Worm (Caenorhabditis elegans) whole organism, L4 larva: Measurements from ENCODE around the gene gcy-12.

Experiments used
- F37D6.2 ChIP-seq: sonication (generic microtip); optimal IDR thresholded peaks from 2 replicates; lab custom pipeline; 2016; ENCODE audit warnings: mild to moderate bottlenecking, missing genetic modification characterization, missing compliant biosample characterization
- F44E2.7 ChIP-seq: fragments of 200-800 bp; sonication (Bioruptor generic); IDR thresholded peaks from 2 replicates; pipeline ENCODE4 v2.1.2; 2022; ENCODE audit warnings: missing genetic modification characterization, missing compliant biosample characterization
- F49E8.2 ChIP-seq: sonication (generic microtip); optimal IDR thresholded peaks from 2 replicates; lab custom pipeline; 2016; ENCODE audit warnings: missing compliant biosample characterization, mild to moderate bottlenecking, missing genetic modification characterization, borderline replicate concordance
- Y5F2A.4 ChIP-seq: fragments of 200-800 bp; sonication (Bioruptor generic); optimal IDR thresholded peaks from 2 replicates; lab custom pipeline; 2018; ENCODE audit warnings: mild to moderate bottlenecking, missing genetic modification characterization, missing compliant biosample characterization
- ZK337.2 ChIP-seq: fragments of 200-800 bp; sonication (Bioruptor generic); IDR thresholded peaks from 2 replicates; pipeline ENCODE4 v1.3.6; 2022; ENCODE audit warnings: missing genetic modification reagents, missing genetic modification characterization, missing compliant biosample characterization
- ZK546.5 ChIP-seq, 2 experiments: sonication (generic microtip); optimal IDR thresholded peaks; 2 replicates each; lab custom pipeline; 2017; ENCODE audit warnings: missing biosample characterization in 2 of 2, missing genetic modification characterization in 2 of 2
- aha-1 ChIP-seq: fragments of 150-350 bp; peaks from one replicate; lab custom pipeline; 2014; ENCODE audit warnings: missing biosample characterization, missing genetic modification characterization
- attf-4 ChIP-seq: sonication (generic microtip); optimal IDR thresholded peaks from 3 replicates; lab custom pipeline; 2017; ENCODE audit warnings: missing biosample characterization, missing genetic modification characterization
- ceh-20 ChIP-seq: fragments of 200-800 bp; sonication (Bioruptor generic); IDR thresholded peaks from 2 replicates; pipeline ENCODE4 v1.3.6; 2022; ENCODE audit warnings: missing genetic modification reagents, missing genetic modification characterization, missing compliant biosample characterization
- ces-1 ChIP-seq: fragments of 150-350 bp; sonication (generic microtip); optimal IDR thresholded peaks from 4 replicates; lab custom pipeline; 2014; ENCODE audit warnings: missing biosample characterization, missing genetic modification reagents, missing genetic modification characterization
- ctbp-1 ChIP-seq: fragments of 200-800 bp; sonication (Bioruptor generic); IDR thresholded peaks from 2 replicates; pipeline ENCODE4 v1.3.6; 2022; ENCODE audit warnings: missing genetic modification reagents, missing genetic modification characterization, missing compliant biosample characterization
- dmd-6 ChIP-seq: fragments of 200-800 bp; sonication (Bioruptor generic); IDR thresholded peaks from 2 replicates; pipeline ENCODE4 v1.3.6; 2022; ENCODE audit warnings: missing genetic modification reagents, missing genetic modification characterization, missing compliant biosample characterization
- dmd-8 ChIP-seq: fragments of 200-800 bp; sonication (Bioruptor generic); IDR thresholded peaks from 2 replicates; pipeline ENCODE4 v1.3.6; 2022; ENCODE audit warnings: missing genetic modification characterization, missing compliant biosample characterization
- dmd-9 ChIP-seq: fragments of 200-800 bp; sonication (Bioruptor generic); IDR thresholded peaks from 2 replicates; pipeline ENCODE4 v1.3.6; 2022; ENCODE audit warnings: missing genetic modification reagents, missing genetic modification characterization, missing compliant biosample characterization
- egl-27 ChIP-seq: sonication (generic microtip); optimal IDR thresholded peaks from 3 replicates; lab custom pipeline; 2017; ENCODE audit warnings: missing biosample characterization, missing genetic modification reagents, missing genetic modification characterization
- hif-1 ChIP-seq, 2 experiments: sonication (generic microtip); optimal IDR thresholded peaks; 2 replicates each; lab custom pipeline; 2016 to 2017; ENCODE audit warnings: missing compliant biosample characterization in 2 of 2, missing genetic modification characterization in 2 of 2, missing genetic modification reagents in 2 of 2, missing genotype in 2 of 2, mild to moderate bottlenecking in 1 of 2
- hlh-11 ChIP-seq: fragments of 200-800 bp; sonication (Bioruptor generic); optimal IDR thresholded peaks from 2 replicates; lab custom pipeline; 2018; ENCODE audit warnings: mild to moderate bottlenecking, missing genetic modification characterization, missing compliant biosample characterization
- hlh-30 ChIP-seq: sonication (generic microtip); optimal IDR thresholded peaks from 2 replicates; lab custom pipeline; 2017; ENCODE audit warnings: antibody characterized with exemption, mild to moderate bottlenecking, missing genetic modification characterization, missing compliant biosample characterization; ENCODE audit not compliant: insufficient read depth
- hmg-1.1 ChIP-seq: fragments of 200-800 bp; sonication (Bioruptor generic); IDR thresholded peaks from 2 replicates; pipeline ENCODE4 v1.3.6; 2022; ENCODE audit warnings: missing genetic modification reagents, missing genetic modification characterization, missing compliant biosample characterization
- mdt-29 ChIP-seq: fragments of 200-800 bp; sonication (Bioruptor generic); IDR thresholded peaks from 2 replicates; pipeline ENCODE4 v1.3.6; 2022; ENCODE audit warnings: missing genetic modification reagents, missing genetic modification characterization, missing compliant biosample characterization
- nhr-10 ChIP-seq: fragments of 150-350 bp; optimal IDR thresholded peaks from 2 replicates; lab custom pipeline; 2014; ENCODE audit warnings: missing biosample characterization, missing genetic modification characterization
- nhr-237 ChIP-seq: sonication (generic microtip); optimal IDR thresholded peaks from 2 replicates; lab custom pipeline; 2017; ENCODE audit warnings: missing biosample characterization, missing genetic modification characterization
- nhr-25 ChIP-seq: sonication (generic microtip); optimal IDR thresholded peaks from 2 replicates; lab custom pipeline; 2017; ENCODE audit warnings: missing genetic modification characterization, mild to moderate bottlenecking, missing compliant biosample characterization, antibody characterized with exemption, moderate library complexity, borderline replicate concordance; ENCODE audit not compliant: insufficient read depth
- nhr-41 ChIP-seq: fragments of 200-800 bp; sonication (Bioruptor generic); IDR thresholded peaks from 2 replicates; pipeline ENCODE4 v1.3.6; 2022; ENCODE audit warnings: missing genetic modification reagents, missing genetic modification characterization, missing compliant biosample characterization
- nhr-42 ChIP-seq: fragments of 200-800 bp; sonication (Bioruptor generic); IDR thresholded peaks from 2 replicates; pipeline ENCODE4 v1.3.6; 2022; ENCODE audit warnings: missing genetic modification characterization, missing compliant biosample characterization
- nhr-76 ChIP-seq: fragments of 150-350 bp; optimal IDR thresholded peaks from 2 replicates; lab custom pipeline; 2014; ENCODE audit warnings: missing biosample characterization, missing genetic modification characterization
- php-3 ChIP-seq: fragments of 200-800 bp; sonication (Bioruptor generic); IDR thresholded peaks from 2 replicates; pipeline ENCODE4 v1.3.6; 2022; ENCODE audit warnings: missing genetic modification reagents, missing genetic modification characterization, missing compliant biosample characterization
- pqm-1 ChIP-seq: sonication (generic microtip); optimal IDR thresholded peaks from 2 replicates; lab custom pipeline; 2017; ENCODE audit warnings: missing biosample characterization, missing genetic modification characterization
- skn-1 ChIP-seq: fragments of 150-350 bp; optimal IDR thresholded peaks from 2 replicates; lab custom pipeline; 2014; ENCODE audit warnings: missing biosample characterization, missing genetic modification characterization
- snpc-1.2 ChIP-seq: fragments of 200-800 bp; sonication (Bioruptor generic); IDR thresholded peaks from 2 replicates; pipeline ENCODE4 v1.3.6; 2022; ENCODE audit warnings: missing genetic modification reagents, missing genetic modification characterization, missing compliant biosample characterization
- tra-1 ChIP-seq: fragments of 200-800 bp; sonication (Bioruptor generic); IDR thresholded peaks from 2 replicates; pipeline ENCODE4 v1.3.6; 2022; ENCODE audit warnings: missing genetic modification reagents, missing genetic modification characterization, missing compliant biosample characterization
- unc-39 ChIP-seq: sonication (generic microtip); optimal IDR thresholded peaks from 2 replicates; lab custom pipeline; 2017; ENCODE audit warnings: missing biosample characterization, missing genetic modification characterization
- unc-62 ChIP-seq, 3 experiments: fragments of 150-350 bp in 1 of 3; sonication (generic microtip); optimal IDR thresholded peaks in 2 of 3; peaks in 1 of 3; 1 replicate in 1 of 3; 2 replicates in 2 of 3; lab custom pipeline; 2014 to 2017; ENCODE audit warnings: missing biosample characterization in 3 of 3, missing genetic modification characterization in 3 of 3, missing genetic modification reagents in 3 of 3, missing genotype in 1 of 3
- vab-7 ChIP-seq: fragments of 200-800 bp; sonication (Bioruptor generic); IDR thresholded peaks from 2 replicates; pipeline ENCODE4 v1.3.6; 2022; ENCODE audit warnings: missing genetic modification reagents, missing genetic modification characterization, missing compliant biosample characterization
- zfp-2 ChIP-seq: sonication (generic microtip); optimal IDR thresholded peaks from 2 replicates; lab custom pipeline; 2016; ENCODE audit warnings: mild to moderate bottlenecking, missing genetic modification characterization, missing compliant biosample characterization

The gcy-12 gene

DNA sequence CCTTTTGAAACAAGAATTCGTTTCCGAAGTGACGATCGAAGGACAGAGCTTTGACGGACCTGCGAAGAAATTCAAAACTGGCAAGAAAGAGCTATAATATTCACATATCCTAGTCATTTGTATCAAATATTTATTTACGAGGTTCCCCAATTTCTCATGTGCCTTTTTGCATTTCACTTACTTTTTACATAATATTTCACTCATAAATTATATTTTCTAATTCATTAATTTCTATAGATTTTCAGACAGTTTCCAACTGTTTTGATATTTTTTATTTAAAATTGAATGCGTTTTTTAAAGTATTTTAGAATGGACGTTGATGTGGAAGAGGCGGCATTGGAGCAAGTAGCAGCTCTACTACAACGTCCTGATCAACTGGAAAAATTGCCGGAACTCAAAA is 47.4 kb downstream of the gcy-12 start, which contains the start of gene sec-6:
sec-6 (plus strand) TSS at position 301 of the 400 bp plus-strand sequence.
- TF ChIP-seq ces-1, result no peak
- TF ChIP-seq attf-4 (tag; lab: Kevin White, UChicago), result no peak
- TF ChIP-seq nhr-76 (tag; lab: Kevin White, UChicago), result no peak
- TF ChIP-seq dmd-8 (GFP tag; lab: Robert Waterston, UW), result no peak
- TF ChIP-seq pqm-1 (tag; lab: Kevin White, UChicago), result no peak
- TF ChIP-seq hif-1 (tag; optimal IDR thresholded peaks at IDR 0.05; lab: Kevin White, UChicago), result no peak
- no peak for TF ChIP-seq ctbp-1 (GFP tag; lab: Robert Waterston, UW)
- no peak for TF ChIP-seq zfp-2 (tag; lab: Kevin White, UChicago)
- TF ChIP-seq ceh-20 (GFP tag; lab: Robert Waterston, UW), result no peak
- TF ChIP-seq dmd-6, result no peak
- no peak for TF ChIP-seq unc-39
- no peak for TF ChIP-seq mdt-29 (GFP tag; lab: Robert Waterston, UW)
- TF ChIP-seq F49E8.2 (tag; lab: Kevin White, UChicago), result no peak
- TF ChIP-seq F44E2.7, result no peak
- TF ChIP-seq unc-62 (GFP tag; optimal IDR thresholded peaks at IDR 0.05 in 1 of 2; lab: Kevin White, UChicago), result no peak
- no peak for TF ChIP-seq unc-62 (tag; optimal IDR thresholded peaks at IDR 0.05; lab: Kevin White, UChicago)
- no peak for TF ChIP-seq tra-1 (GFP tag; lab: Robert Waterston, UW)
- no peak for TF ChIP-seq nhr-10 (tag; lab: Kevin White, UChicago)
- no peak for TF ChIP-seq hmg-1.1
- TF ChIP-seq nhr-237 (tag; lab: Kevin White, UChicago), result no peak
- TF ChIP-seq hlh-30 (tag; lab: Kevin White, UChicago), result no peak

DNA sequence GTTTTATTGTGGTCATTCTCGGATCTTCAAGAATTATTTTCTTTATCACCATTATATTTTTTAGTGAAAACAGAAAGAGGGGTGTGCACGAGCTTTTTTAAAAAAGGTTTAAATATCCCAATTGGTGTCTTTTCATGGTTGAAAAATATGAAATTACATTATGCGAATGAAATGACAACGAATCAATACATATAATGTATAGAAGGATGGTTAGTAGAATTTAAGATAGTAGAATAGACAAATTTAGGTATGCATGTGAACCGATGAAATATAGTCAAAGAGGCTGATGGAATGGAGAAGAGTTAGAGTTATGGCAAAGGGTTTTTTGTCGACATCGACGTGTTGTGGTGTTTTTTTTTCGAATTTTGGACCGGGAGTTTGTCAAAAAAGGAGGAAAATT is 52.7 kb downstream of the gcy-12 start:
- TF ChIP-seq nhr-41 (GFP tag; lab: Robert Waterston, UW) (no peak), nhr-42 (GFP tag; lab: Robert Waterston, UW) (no peak), ZK337.2 (GFP tag; lab: Robert Waterston, UW) (no peak), snpc-1.2 (GFP tag; lab: Robert Waterston, UW) (no peak), Y5F2A.4 (no peak), aha-1 (tag; lab: Kevin White, UChicago) (peak; percentile 22), dmd-9 (no peak), F37D6.2 (tag; lab: Kevin White, UChicago) (no peak), ZK546.5 (tag; optimal IDR thresholded peaks at IDR 0.05; lab: Kevin White, UChicago) (no peak), vab-7 (GFP tag; lab: Robert Waterston, UW) (no peak), egl-27 (tag; lab: Kevin White, UChicago) (no peak), unc-62 (GFP tag; optimal IDR thresholded peaks at IDR 0.05 in 1 of 2; lab: Kevin White, UChicago) (peak in 1 of 2 experiments; percentile 90), unc-62 (tag; optimal IDR thresholded peaks at IDR 0.05; lab: Kevin White, UChicago) (no peak)

- no peak for TF ChIP-seq hlh-11 (tag; lab: Kevin White, UChicago)
- no peak for TF ChIP-seq skn-1 (tag; lab: Kevin White, UChicago)
- no peak for TF ChIP-seq tra-1 (GFP tag; lab: Robert Waterston, UW)
- TF ChIP-seq nhr-25 (tag; lab: Kevin White, UChicago), result no peak
- TF ChIP-seq ces-1, result no peak
- TF ChIP-seq egl-27 (tag; lab: Kevin White, UChicago), result no peak
- TF ChIP-seq ceh-20 (GFP tag; lab: Robert Waterston, UW), result no peak
- TF ChIP-seq php-3 (GFP tag; lab: Robert Waterston, UW), result no peak
- no peak for TF ChIP-seq unc-62 (GFP tag; optimal IDR thresholded peaks at IDR 0.05 in 1 of 2; lab: Kevin White, UChicago)
- TF ChIP-seq unc-62 (tag; optimal IDR thresholded peaks at IDR 0.05; lab: Kevin White, UChicago), result no peak
These were observed 53.8 kb downstream of the gcy-12 start, which contains the start of gene F09E5.16 for ce11 chrII:5365645-5366044. TSS of gene F09E5.16 (minus strand) at chrII:5365745.
